Worm (Caenorhabditis elegans): ENCODE data around the gene cest-5.2.
A peak's percentile ranks its signal among the peaks of the same experiment; 100 is the strongest.
"Not testable (repeated sequence)": the region's sequence is repeated elsewhere in the genome, so short reads cannot be mapped to it uniquely, and the experiment has no call there.

The cest-5.2 gene

DNA sequence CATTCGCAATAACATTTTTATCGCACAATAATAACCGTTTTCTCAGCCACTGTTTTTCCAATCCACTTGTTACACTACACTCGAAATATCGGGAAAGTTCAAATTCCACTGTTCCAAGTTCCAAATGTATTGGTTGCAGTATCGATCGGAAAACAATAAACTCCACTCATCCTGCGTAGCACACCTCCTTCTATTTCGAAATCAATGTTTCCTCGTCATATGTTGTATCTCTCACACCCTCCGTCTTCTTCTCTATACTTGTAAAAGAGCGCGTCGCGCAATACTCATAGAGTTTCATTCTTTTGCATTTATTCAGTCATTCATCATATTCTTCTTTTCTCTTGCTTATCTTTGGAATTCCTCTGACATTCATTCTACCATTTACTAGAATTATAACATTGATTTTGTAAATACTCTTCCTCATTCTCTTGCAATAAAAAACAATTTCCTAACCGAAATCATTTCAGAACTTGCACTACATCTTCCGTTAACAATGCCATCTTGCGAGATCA lies 26.5 kb downstream of the cest-5.2 start, which contains the start of gene sup-36:
Gene sup-36 (plus strand): TSS at position 462 of the 512 bp plus-strand sequence.
- TF ChIP-seq ceh-83 (GFP tag; optimal IDR thresholded peaks at IDR 0.05) (no peak), hlh-1 (tag; optimal IDR thresholded peaks at IDR 0.05) (peak; percentile 52), nhr-12 (tag; optimal IDR thresholded peaks at IDR 0.05) (no peak), mab-5 (tag; optimal IDR thresholded peaks at IDR 0.05) (no peak), sem-2 (GFP tag; optimal IDR thresholded peaks at IDR 0.05) (no peak), drap-1 (GFP tag; optimal IDR thresholded peaks at IDR 0.05) (no peak), ceh-39 (tag; optimal IDR thresholded peaks at IDR 0.05) (peak; percentile 63)

DNA sequence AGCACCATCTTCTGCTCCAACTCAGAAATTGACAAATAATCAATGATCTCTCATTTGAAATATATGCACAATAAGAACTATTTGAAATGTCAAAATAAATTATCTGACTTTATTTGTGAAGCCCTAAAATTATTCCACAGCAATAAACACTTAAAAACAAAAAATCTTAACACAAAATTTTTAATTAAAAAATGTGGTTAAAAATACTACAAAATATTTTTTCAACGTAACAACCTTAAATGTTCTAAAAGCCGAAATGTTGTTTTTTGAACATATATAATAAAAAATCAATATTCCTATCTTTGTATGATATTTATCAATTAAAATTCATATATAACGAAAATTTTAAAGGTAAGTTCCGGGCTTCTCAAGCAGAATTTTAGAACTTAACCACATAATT lies 28.3 kb downstream of the cest-5.2 start, which contains the start of gene F38A5.8:
Gene F38A5.8 (plus strand): TSS at position 301 of the 400 bp plus-strand sequence.
- TF ChIP-seq lin-13 (tag; optimal IDR thresholded peaks at IDR 0.05), result no peak
- no peak for TF ChIP-seq zip-8 (tag; optimal IDR thresholded peaks at IDR 0.05)
- no peak for TF ChIP-seq hlh-1 (tag; optimal IDR thresholded peaks at IDR 0.05)
- TF ChIP-seq bed-3 (GFP tag; optimal IDR thresholded peaks at IDR 0.05), result no peak
- TF ChIP-seq cnd-1 (tag; optimal IDR thresholded peaks at IDR 0.05), result no peak
- no peak for TF ChIP-seq mls-2 (tag; optimal IDR thresholded peaks at IDR 0.05)
- TF ChIP-seq M03D4.4 (tag; optimal IDR thresholded peaks at IDR 0.05), result no peak
- TF ChIP-seq drap-1 (GFP tag; optimal IDR thresholded peaks at IDR 0.05), result no peak
- no peak for TF ChIP-seq tbx-8 (GFP tag; optimal IDR thresholded peaks at IDR 0.05)
- no peak for TF ChIP-seq elt-3 (tag; optimal IDR thresholded peaks at IDR 0.05)
- TF ChIP-seq flh-1 (GFP tag; optimal IDR thresholded peaks at IDR 0.05), result no peak
- no peak for TF ChIP-seq ceh-39 (tag; optimal IDR thresholded peaks at IDR 0.05)
- no peak for TF ChIP-seq ceh-83 (GFP tag; optimal IDR thresholded peaks at IDR 0.05)
- TF ChIP-seq unc-62 (GFP tag; optimal IDR thresholded peaks at IDR 0.05), result no peak

DNA sequence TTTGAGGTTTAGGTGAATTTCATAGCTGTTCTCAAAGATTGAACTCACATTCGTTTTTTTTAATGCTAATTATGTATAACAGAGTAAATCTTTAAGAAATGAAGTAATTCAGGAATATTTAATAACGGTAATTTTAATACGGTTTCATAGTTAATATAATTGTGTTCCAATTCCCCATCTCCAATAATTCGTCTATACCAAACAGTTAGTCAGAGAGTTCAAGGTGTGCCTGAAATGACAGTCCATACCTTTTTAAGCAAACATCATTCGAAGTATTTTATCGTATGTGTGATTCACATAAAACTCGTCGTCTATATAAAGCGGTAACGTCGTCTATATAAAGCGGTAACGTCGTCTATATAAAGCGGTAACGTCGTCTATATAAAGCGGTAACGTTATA lies 29.0 kb downstream of the cest-5.2 start, which contains the start of gene nspb-5:
Gene nspb-5 (plus strand): TSS at position 301 of the 400 bp plus-strand sequence.
- TF ChIP-seq unc-120 (tag; optimal IDR thresholded peaks at IDR 0.05; ENCODE audit: poor library complexity, severe bottlenecking); nhr-2 (tag; optimal IDR thresholded peaks at IDR 0.05); lin-32 (GFP tag; optimal IDR thresholded peaks at IDR 0.05): not testable (repeated sequence)

DNA sequence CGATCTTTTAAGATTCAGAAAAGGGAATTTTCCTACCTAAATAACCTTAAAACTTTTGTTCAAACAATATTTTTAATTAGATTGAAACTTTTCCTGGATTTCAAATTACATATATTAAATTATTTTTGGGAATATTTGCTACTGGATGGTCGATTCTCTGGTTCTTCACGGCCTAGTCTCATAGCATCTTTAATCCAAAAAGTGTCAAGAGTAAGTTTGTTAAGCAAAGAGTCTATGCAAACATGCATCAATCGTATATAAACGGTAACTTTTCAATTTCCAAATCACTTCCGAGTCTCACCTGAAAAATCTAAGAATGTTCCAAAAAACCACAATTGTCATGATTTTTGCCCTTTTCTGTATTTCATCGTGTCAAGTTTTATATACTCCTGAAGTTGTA lies 29.8 kb downstream of the cest-5.2 start, which contains the start of gene nspb-4:
Gene nspb-4 (plus strand): TSS at position 301 of the 400 bp plus-strand sequence.
- not testable (repeated sequence) for TF ChIP-seq ceh-39 (tag; optimal IDR thresholded peaks at IDR 0.05); ceh-83 (GFP tag; optimal IDR thresholded peaks at IDR 0.05); mep-1 (tag; optimal IDR thresholded peaks at IDR 0.05)

DNA sequence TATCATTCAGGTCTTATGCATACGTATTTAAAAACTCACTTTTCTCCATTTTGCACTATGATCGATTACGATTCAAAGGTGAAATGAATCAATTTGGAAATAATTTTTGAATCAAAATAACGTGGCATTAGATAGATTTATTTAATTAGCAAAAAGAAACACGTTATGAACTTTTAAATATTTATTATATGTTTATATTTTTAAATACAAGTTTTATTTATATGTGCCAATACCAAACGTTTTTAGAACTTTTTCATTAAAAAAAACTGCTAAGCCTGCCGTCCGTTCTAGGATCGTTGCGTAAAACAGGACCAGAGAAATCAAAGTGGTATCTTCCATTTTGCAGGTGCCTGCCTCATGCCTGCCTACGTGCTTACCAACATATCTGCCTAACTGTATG lies 30.4 kb downstream of the cest-5.2 start, which contains the start of gene F38A5.6:
Gene F38A5.6 (minus strand): TSS at position 101 of the 400 bp plus-strand sequence.
- TF ChIP-seq nhr-12 (tag; optimal IDR thresholded peaks at IDR 0.05) (no peak), flh-1 (GFP tag; optimal IDR thresholded peaks at IDR 0.05) (no peak), ces-1 (GFP tag; optimal IDR thresholded peaks at IDR 0.05) (no peak), unc-120 (tag; optimal IDR thresholded peaks at IDR 0.05; ENCODE audit: poor library complexity, severe bottlenecking) (no peak), blmp-1 (tag; optimal IDR thresholded peaks at IDR 0.05) (no peak), tbx-8 (GFP tag; optimal IDR thresholded peaks at IDR 0.05) (no peak), lsy-2 (tag; optimal IDR thresholded peaks at IDR 0.05) (no peak), hlh-1 (tag; optimal IDR thresholded peaks at IDR 0.05) (no peak), unc-62 (GFP tag; optimal IDR thresholded peaks at IDR 0.05) (no peak), bed-3 (GFP tag; optimal IDR thresholded peaks at IDR 0.05) (no peak), ztf-11 (tag; optimal IDR thresholded peaks at IDR 0.05) (no peak), unc-39 (tag; optimal IDR thresholded peaks at IDR 0.05) (no peak), sptf-1 (tag; optimal IDR thresholded peaks at IDR 0.05) (no peak), ceh-39 (tag; optimal IDR thresholded peaks at IDR 0.05) (no peak), nhr-28 (tag; optimal IDR thresholded peaks at IDR 0.05) (no peak), nhr-237 (tag; optimal IDR thresholded peaks at IDR 0.05) (no peak), mls-2 (tag; optimal IDR thresholded peaks at IDR 0.05) (no peak), zip-8 (tag; optimal IDR thresholded peaks at IDR 0.05) (no peak), ham-2 (GFP tag; optimal IDR thresholded peaks at IDR 0.05) (no peak), M03D4.4 (tag; optimal IDR thresholded peaks at IDR 0.05) (no peak)

All from whole organism, mixed stage, embryonic.